Worm (Caenorhabditis elegans): ENCODE measurements around the gene T09A5.14.
A peak's percentile ranks its signal among the peaks of the same experiment; 100 is the strongest.

Gene T09A5.14

DNA sequence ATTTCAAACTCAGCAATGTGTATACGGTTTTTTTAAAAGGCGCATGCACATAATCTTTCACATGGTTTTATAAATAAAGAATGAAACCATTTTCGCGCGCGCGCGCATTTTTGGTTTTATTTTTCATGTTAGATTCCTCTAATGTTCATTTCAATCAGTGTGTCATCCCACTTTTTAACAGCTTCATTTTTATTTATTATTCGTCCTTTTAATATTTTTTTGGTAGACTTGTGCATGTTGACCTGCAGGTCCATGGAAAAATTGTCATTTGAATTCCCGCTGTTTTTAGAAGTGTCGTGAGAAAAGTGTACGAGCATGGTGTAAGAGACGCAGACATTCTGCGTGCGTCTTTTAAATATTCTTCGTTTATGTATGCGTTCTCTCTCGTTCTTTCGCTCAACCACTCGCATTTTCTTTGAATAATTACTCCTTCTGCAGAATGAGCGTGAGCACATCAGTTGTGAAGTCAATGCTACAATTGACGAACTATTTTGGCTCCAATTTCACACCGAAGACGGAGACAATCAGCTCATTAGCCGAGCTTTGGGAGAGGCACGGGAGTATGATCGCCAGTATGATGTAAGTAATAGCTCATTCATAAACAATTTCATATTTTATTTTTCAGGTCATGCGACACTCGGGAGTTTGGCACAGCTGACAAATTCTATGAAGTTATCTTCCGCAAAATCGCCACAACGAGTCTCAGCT lies 28.2 kb downstream of the T09A5.14 start, which contains the start of gene lin-5 (continued):
- TF ChIP-seq egl-18 (GFP tag; IDR thresholded peaks at IDR 0.05): no peak
- TF ChIP-seq attf-3 (GFP tag; conservative IDR thresholded peaks at IDR 0.05): peak; percentile 70
- TF ChIP-seq F23B12.7 (tag; optimal IDR thresholded peaks at IDR 0.05; ENCODE audit: insufficient read depth): no peak
- TF ChIP-seq madf-6 (GFP tag; IDR thresholded peaks at IDR 0.05): peak; percentile 99
- TF ChIP-seq tlf-1 (GFP tag; optimal IDR thresholded peaks at IDR 0.05): peak; percentile 78
- no peak for TF ChIP-seq F37B4.10 (GFP tag; IDR thresholded peaks at IDR 0.05)
- TF ChIP-seq K12H6.12 (tag; optimal IDR thresholded peaks at IDR 0.05): no peak
- no peak for TF ChIP-seq nhr-90 (tag; optimal IDR thresholded peaks at IDR 0.05)
- peak; percentile 91 for TF ChIP-seq ceh-91 (GFP tag; IDR thresholded peaks at IDR 0.05)
- no peak for TF ChIP-seq C06A6.2 (GFP tag; conservative IDR thresholded peaks at IDR 0.05)
- TF ChIP-seq snpc-1.1 (tag; optimal IDR thresholded peaks at IDR 0.05; ENCODE audit: insufficient read depth): no peak
- no peak for TF ChIP-seq hlh-26 (GFP tag; conservative IDR thresholded peaks at IDR 0.05)
- TF ChIP-seq ztf-18 (tag; optimal IDR thresholded peaks at IDR 0.05): peak; percentile 1
- TF ChIP-seq cebp-1 (GFP tag; IDR thresholded peaks at IDR 0.05): no peak
- peak; percentile 13 for TF ChIP-seq cebp-1 (tag; optimal IDR thresholded peaks at IDR 0.05)

DNA sequence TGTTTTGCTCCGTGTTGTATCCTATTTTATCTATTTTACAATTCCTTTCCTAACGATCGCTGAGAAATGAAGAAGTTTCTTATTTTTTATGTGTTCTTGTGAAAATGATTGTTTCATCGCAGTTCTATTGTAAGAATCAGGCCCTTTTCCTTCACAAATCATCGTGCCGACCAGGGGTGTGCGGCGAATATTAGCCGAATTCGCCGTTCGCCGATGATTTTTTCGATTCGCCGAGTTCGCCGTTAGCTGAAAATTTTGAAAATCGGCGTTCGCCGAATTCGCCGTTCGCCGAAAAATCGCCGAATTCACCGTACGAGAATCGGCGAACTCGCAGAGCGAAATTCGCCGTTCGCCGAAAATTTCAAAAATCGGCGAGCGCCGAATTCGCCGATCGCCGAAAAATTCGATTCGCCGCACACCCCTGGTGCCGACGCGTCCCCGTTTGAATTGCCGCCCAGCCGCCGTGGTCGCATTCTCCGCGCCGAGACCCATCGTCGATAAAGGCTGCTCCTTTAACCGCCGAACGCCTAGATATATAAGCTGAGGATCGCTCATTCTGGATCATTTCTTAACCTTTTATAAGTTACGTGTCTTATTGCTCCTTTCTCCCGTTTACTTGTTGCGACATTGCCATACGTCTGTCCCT lies 31.4 kb downstream of the T09A5.14 start:
- 0 out of 2 replicates have a peak, but pooled peaks have one; percentile 6 for TF ChIP-seq ztf-28 (GFP tag; IDR thresholded peaks at IDR 0.05)
- peak; percentile 21 for TF ChIP-seq chd-7 (tag; optimal IDR thresholded peaks at IDR 0.05)
- TF ChIP-seq ceh-100 (GFP tag; IDR thresholded peaks at IDR 0.05): 0 out of 2 replicates have a peak, but pooled peaks have one; percentile 10
- TF ChIP-seq madf-6 (GFP tag; IDR thresholded peaks at IDR 0.05): peak; percentile 33; the same call in 1 of the 2 replicates
- TF ChIP-seq madf-8 (GFP tag; conservative IDR thresholded peaks at IDR 0.05): no peak; the same call in 1 of the 2 replicates
- no peak for TF ChIP-seq egl-44 (GFP tag; IDR thresholded peaks at IDR 0.05)
- peak; percentile 90 for TF ChIP-seq zfh-2 (GFP tag; conservative IDR thresholded peaks at IDR 0.05)
- TF ChIP-seq Y79H2A.3 (GFP tag; conservative IDR thresholded peaks at IDR 0.05): 0 out of 2 replicates have a peak, but pooled peaks have one; percentile 25
- TF ChIP-seq lsl-1 (GFP tag; optimal IDR thresholded peaks at IDR 0.05): peak; percentile 13
- peak; percentile 25 for TF ChIP-seq athp-1 (tag; optimal IDR thresholded peaks at IDR 0.05)
- peak; percentile 71 for TF ChIP-seq F33H1.4 (GFP tag; IDR thresholded peaks at IDR 0.05)
- peak; percentile 79; the same call in 1 of the 2 replicates for TF ChIP-seq egrh-3 (GFP tag; IDR thresholded peaks at IDR 0.05)
- no peak for TF ChIP-seq rpc-1 (optimal IDR thresholded peaks at IDR 0.05)
- no peak for TF ChIP-seq rpc-1 (tag; optimal IDR thresholded peaks at IDR 0.05)
- 0 out of 2 replicates have a peak, but pooled peaks have one; percentile 34 for TF ChIP-seq D2030.7 (GFP tag; IDR thresholded peaks at IDR 0.05)
- TF ChIP-seq efl-1 (GFP tag; optimal IDR thresholded peaks at IDR 0.05): peak; percentile 59
- peak; percentile 50 for TF ChIP-seq B0336.3 (GFP tag; IDR thresholded peaks at IDR 0.05)
- peak; percentile 59 for TF ChIP-seq hsf-1 (GFP tag; IDR thresholded peaks at IDR 0.05)
- no peak for TF ChIP-seq nfya-1 (tag; optimal IDR thresholded peaks at IDR 0.05; ENCODE audit: borderline replicate concordance, insufficient read depth)
- no peak for TF ChIP-seq F10E7.11 (tag; optimal IDR thresholded peaks at IDR 0.05)
- peak; percentile 39 for TF ChIP-seq mcd-1 (GFP tag; IDR thresholded peaks at IDR 0.05)
- TF ChIP-seq unc-62 (GFP tag; optimal IDR thresholded peaks at IDR 0.05): no peak
- TF ChIP-seq lin-54 (GFP tag; optimal IDR thresholded peaks at IDR 0.05): peak; percentile 75
- 0 out of 2 replicates have a peak, but pooled peaks have one; percentile 11 for TF ChIP-seq Y67H2A.10 (GFP tag; conservative IDR thresholded peaks at IDR 0.05)
- 0 out of 2 replicates have a peak, but pooled peaks have one; percentile 17 for TF ChIP-seq hmg-1.2 (GFP tag; IDR thresholded peaks at IDR 0.05)
- no peak for TF ChIP-seq F39B2.1 (GFP tag; IDR thresholded peaks at IDR 0.05)
- TF ChIP-seq C17E4.6 (GFP tag; IDR thresholded peaks at IDR 0.05): 0 out of 2 replicates have a peak, but pooled peaks have one; percentile 40
- peak; percentile 9 for TF ChIP-seq die-1 (tag; optimal IDR thresholded peaks at IDR 0.05)
- TF ChIP-seq F52B5.7 (tag; optimal IDR thresholded peaks at IDR 0.05): no peak
- TF ChIP-seq sdz-38 (tag; optimal IDR thresholded peaks at IDR 0.05): no peak
- peak; percentile 41 for TF ChIP-seq him-1 (tag; optimal IDR thresholded peaks at IDR 0.05)
- TF ChIP-seq cebp-1 (GFP tag; IDR thresholded peaks at IDR 0.05): no peak
- peak; percentile 8 for TF ChIP-seq cebp-1 (tag; optimal IDR thresholded peaks at IDR 0.05)
- TF ChIP-seq ceh-91 (GFP tag; IDR thresholded peaks at IDR 0.05): peak; percentile 37; the same call in 1 of the 2 replicates

Data from whole organism, young adult.